Fruit fly (Drosophila melanogaster): ENCODE data around the gene CG1907.

Gene CG1907

dm6 chr3R:29668777-29669176, 49.9 kb downstream of the CG1907 start, which contains the start of the genes ppk20 and ppk30:
TSS of gene ppk20 (minus strand) at chr3R:29668877.
TSS of gene ppk30 (plus strand) at chr3R:29669149.
- TF ChIP-seq CG7045 (GFP tag; optimal IDR thresholded peaks at IDR 0.05) (no peak), bab1 (GFP tag; optimal IDR thresholded peaks at IDR 0.05) (no peak), CG14711 (tag; optimal IDR thresholded peaks at IDR 0.05) (no peak), Crg-1 (GFP tag; optimal IDR thresholded peaks at IDR 0.05) (no peak), CG11617 (GFP tag; optimal IDR thresholded peaks at IDR 0.05) (no peak), cnc (optimal IDR thresholded peaks at IDR 0.05) (no peak), CG7101 (tag; optimal IDR thresholded peaks at IDR 0.05) (no peak), ovo (GFP tag; optimal IDR thresholded peaks at IDR 0.05) (no peak), Hr96 (GFP tag; optimal IDR thresholded peaks at IDR 0.05) (no peak), CG12768 (GFP tag; optimal IDR thresholded peaks at IDR 0.05) (no peak), CG1620 (GFP tag; optimal IDR thresholded peaks at IDR 0.05) (no peak), toe (GFP tag; optimal IDR thresholded peaks at IDR 0.05) (no peak), CG5204 (GFP tag; optimal IDR thresholded peaks at IDR 0.05) (no peak), Clk (GFP tag; optimal IDR thresholded peaks at IDR 0.05) (no peak), tj (GFP tag; optimal IDR thresholded peaks at IDR 0.05) (no peak), Mnt (GFP tag; optimal IDR thresholded peaks at IDR 0.05) (no peak), cic (GFP tag; optimal IDR thresholded peaks at IDR 0.05) (no peak), kay (GFP tag; ENCODE audit: borderline replicate concordance) (no peak), CG33017 (tag; optimal IDR thresholded peaks at IDR 0.05) (no peak), pad (GFP tag; optimal IDR thresholded peaks at IDR 0.05) (no peak)

Data from whole organism, adult.